Fruit fly (Drosophila melanogaster) whole organism: Measurements from ENCODE around the gene CG1958.

Experiments
- CG8478 ChIP-seq: fragments of >200 bp; optimal IDR thresholded peaks from 2 replicates; lab custom pipeline; 2018; ENCODE audit warnings: inconsistent platforms
- EcR ChIP-seq, 2 experiments: fragments of >200 bp; optimal IDR thresholded peaks; 2 replicates each; lab custom pipeline; 2017; ENCODE audit warnings: missing biosample characterization in 2 of 2, missing genetic modification characterization in 2 of 2, missing genetic modification reagents in 2 of 2
- pan ChIP-seq: fragments of >200 bp; optimal IDR thresholded peaks from 2 replicates; lab custom pipeline; 2017
- psq ChIP-seq: fragments of >200 bp; optimal IDR thresholded peaks from 2 replicates; lab custom pipeline; 2017

DNA sequence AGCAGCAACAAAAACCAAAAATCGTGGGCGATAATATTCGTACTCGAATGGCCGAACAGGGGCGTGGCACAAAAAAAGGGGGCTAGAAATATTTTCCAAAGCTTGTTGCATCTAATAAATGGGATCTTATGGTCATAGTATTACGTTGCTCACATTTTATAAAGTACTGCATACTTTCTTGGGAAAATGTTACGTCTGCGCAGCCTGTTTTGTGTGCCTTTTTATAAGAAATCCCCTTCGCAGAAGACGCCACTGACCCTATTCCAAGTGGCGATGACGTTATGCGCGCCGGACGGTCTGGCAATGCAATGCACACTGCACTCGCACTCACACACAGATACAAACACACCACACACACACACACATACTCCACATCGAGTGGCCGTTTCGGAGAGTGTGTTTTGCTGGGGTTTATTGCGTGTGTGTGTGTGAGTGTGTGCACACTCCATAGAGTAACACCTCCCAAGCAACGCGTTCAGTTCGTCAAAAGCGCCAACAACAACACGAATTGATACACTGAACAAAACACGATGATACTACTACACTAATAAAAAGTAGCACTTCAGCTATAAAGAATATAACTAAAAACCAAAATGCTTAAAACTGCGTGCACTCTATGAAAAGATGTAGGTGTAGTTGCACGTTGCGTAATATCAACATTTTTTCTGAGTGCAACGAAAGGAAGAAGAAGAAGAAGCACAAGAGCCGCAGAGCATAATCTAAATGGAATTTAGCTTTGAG, 26.6 kb downstream of the CG1958 start:
- TF ChIP-seq pan (lab: Kevin White, UChicago), result no peak
- TF ChIP-seq CG8478 (lab: Kevin White, UChicago), result no peak
- no peak for TF ChIP-seq psq
- no peak for TF ChIP-seq EcR (GFP tag; optimal IDR thresholded peaks at IDR 0.05; lab: Kevin White, UChicago)
